Fruit fly (Drosophila melanogaster) whole organism, pupa: ENCODE data around the gene CG14190.

Experiments
- CG4496 ChIP-seq: fragments of 200-800 bp; sonication (Bioruptor generic); IDR thresholded peaks from 3 replicates; pipeline ENCODE4 v1.3.6; 2022; ENCODE audit warnings: missing biosample characterization, missing genetic modification characterization
- rn ChIP-seq: fragments of 200-800 bp; sonication (Bioruptor generic); IDR thresholded peaks from 2 replicates; pipeline ENCODE4 v1.3.6; 2022; ENCODE audit warnings: missing biosample characterization, missing genetic modification characterization

DNA sequence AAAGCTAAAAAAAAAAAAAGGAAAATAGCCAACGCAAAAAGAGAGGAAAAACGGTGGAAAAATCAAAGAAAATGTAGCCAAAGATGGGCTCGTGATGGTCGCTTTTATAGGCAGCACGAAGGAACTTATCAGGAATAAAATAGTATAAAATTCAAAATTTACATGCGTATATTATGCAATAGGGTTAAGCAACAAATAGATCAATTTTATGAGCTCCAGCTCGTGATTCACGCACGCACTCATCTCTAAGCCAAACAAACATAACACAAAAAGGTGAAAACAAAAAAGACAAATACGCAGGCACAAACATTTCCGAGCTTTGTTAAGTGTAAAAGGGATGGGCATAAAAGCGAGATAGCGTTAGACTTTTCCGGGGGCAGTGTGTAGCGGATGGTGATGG, 47.8 kb upstream of the CG14190 start:
- TF ChIP-seq rn (GFP tag; lab: Robert Waterston, UW) (no peak), CG4496 (GFP tag; lab: Robert Waterston, UW) (peak; percentile 72)
